Worm (Caenorhabditis elegans) whole organism, young adult: Measurements from ENCODE around the gene ZK945.4.

Experiments used
- C06A6.2 ChIP-seq: fragments of 200-800 bp; sonication (Bioruptor generic); conservative IDR thresholded peaks from 2 replicates; pipeline ENCODE4 v1.3.6; 2022; ENCODE audit warnings: missing genetic modification characterization, missing compliant biosample characterization
- F49E8.2 ChIP-seq: sonication (generic microtip); optimal IDR thresholded peaks from 3 replicates; lab custom pipeline; 2017; ENCODE audit warnings: missing genetic modification characterization, mild to moderate bottlenecking, missing compliant biosample characterization, antibody characterized with exemption, moderate library complexity; ENCODE audit not compliant: insufficient read depth
- akir-1 ChIP-seq: fragments of 200-800 bp; sonication (Bioruptor generic); optimal IDR thresholded peaks from 2 replicates; lab custom pipeline; 2018; ENCODE audit warnings: mild to moderate bottlenecking, missing genetic modification characterization, moderate library complexity, missing compliant biosample characterization
- athp-1 ChIP-seq: sonication (generic microtip); optimal IDR thresholded peaks from 2 replicates; lab custom pipeline; 2017; ENCODE audit warnings: mild to moderate bottlenecking, missing genetic modification characterization, missing compliant biosample characterization
- attf-6 ChIP-seq: fragments of 200-800 bp; sonication (Bioruptor generic); IDR thresholded peaks from 2 replicates; pipeline ENCODE4 v1.3.6; 2022; ENCODE audit warnings: missing genetic modification reagents, missing genetic modification characterization, missing compliant biosample characterization
- ceh-100 ChIP-seq: fragments of 200-800 bp; sonication (Bioruptor generic); IDR thresholded peaks from 2 replicates; pipeline ENCODE4 v1.3.6; 2022; ENCODE audit warnings: missing genetic modification reagents, missing genetic modification characterization, missing compliant biosample characterization
- ceh-40 ChIP-seq: fragments of 200-800 bp; sonication (Bioruptor generic); IDR thresholded peaks from 2 replicates; pipeline ENCODE4 v1.3.6; 2022; ENCODE audit warnings: missing genetic modification characterization, missing compliant biosample characterization
- ceh-58 ChIP-seq: fragments of 200-800 bp; sonication (Bioruptor generic); IDR thresholded peaks from 2 replicates; pipeline ENCODE4 v1.3.6; 2022; ENCODE audit warnings: missing genetic modification characterization, missing compliant biosample characterization
- ceh-79 ChIP-seq: sonication (generic microtip); optimal IDR thresholded peaks from 2 replicates; lab custom pipeline; 2017; ENCODE audit warnings: mild to moderate bottlenecking, missing genetic modification characterization, missing compliant biosample characterization
- chd-7 ChIP-seq: sonication (generic microtip); optimal IDR thresholded peaks from 2 replicates; lab custom pipeline; 2016; ENCODE audit warnings: mild to moderate bottlenecking, missing genetic modification characterization, moderate library complexity, missing compliant biosample characterization
- die-1 ChIP-seq: sonication (generic microtip); optimal IDR thresholded peaks from 2 replicates; lab custom pipeline; 2016; ENCODE audit warnings: missing genotype, mild to moderate bottlenecking, missing genetic modification characterization, missing compliant biosample characterization
- dpff-1 ChIP-seq: sonication (generic microtip); optimal IDR thresholded peaks from 2 replicates; lab custom pipeline; 2017; ENCODE audit warnings: mild to moderate bottlenecking, missing genetic modification characterization, missing compliant biosample characterization
- him-1 ChIP-seq: sonication (generic microtip); optimal IDR thresholded peaks from 2 replicates; lab custom pipeline; 2016; ENCODE audit warnings: missing genotype, missing genetic modification reagents, missing genetic modification characterization, missing compliant biosample characterization
- hlh-12 ChIP-seq: sonication (generic microtip); optimal IDR thresholded peaks from 2 replicates; lab custom pipeline; 2016; ENCODE audit warnings: missing genetic modification characterization, missing compliant biosample characterization
- lin-26 ChIP-seq: fragments of 200-800 bp; sonication (Bioruptor generic); IDR thresholded peaks from 2 replicates; pipeline ENCODE4 v1.3.6; 2022; ENCODE audit warnings: missing genetic modification reagents, missing genetic modification characterization, missing compliant biosample characterization
- lin-40 ChIP-seq: sonication (generic microtip); optimal IDR thresholded peaks from 2 replicates; lab custom pipeline; 2016; ENCODE audit warnings: missing genetic modification characterization, mild to moderate bottlenecking, missing compliant biosample characterization, missing genotype, missing genetic modification reagents
- madf-3 ChIP-seq: fragments of 200-800 bp; sonication (Bioruptor generic); IDR thresholded peaks from 2 replicates; pipeline ENCODE4 v1.3.6; 2022; ENCODE audit warnings: missing genetic modification reagents, missing genetic modification characterization, missing compliant biosample characterization
- mes-4 ChIP-seq: sonication (generic microtip); optimal IDR thresholded peaks from 2 replicates; lab custom pipeline; 2016; ENCODE audit warnings: missing genotype, missing genetic modification characterization, missing compliant biosample characterization
- mxl-1 ChIP-seq: sonication (generic microtip); optimal IDR thresholded peaks from 2 replicates; lab custom pipeline; 2016; ENCODE audit warnings: missing genetic modification characterization, missing compliant biosample characterization
- nfya-1 ChIP-seq: sonication (generic microtip); optimal IDR thresholded peaks from 2 replicates; lab custom pipeline; 2017; ENCODE audit warnings: antibody characterized with exemption, missing compliant biosample characterization, missing genetic modification characterization, borderline replicate concordance; ENCODE audit not compliant: insufficient read depth
- nfya-2 ChIP-seq: fragments of 200-800 bp; sonication (Bioruptor generic); IDR thresholded peaks from 2 replicates; pipeline ENCODE4 v1.3.6; 2022; ENCODE audit warnings: missing genetic modification reagents, missing genetic modification characterization, missing compliant biosample characterization
- nhr-120 ChIP-seq: fragments of 200-800 bp; sonication (Bioruptor generic); IDR thresholded peaks from 2 replicates; pipeline ENCODE4 v1.3.6; 2022; ENCODE audit warnings: missing genetic modification characterization, missing compliant biosample characterization
- rcor-1 ChIP-seq: fragments of 200-800 bp; sonication (Bioruptor generic); IDR thresholded peaks from 2 replicates; pipeline ENCODE4 v1.3.6; 2022; ENCODE audit warnings: missing genetic modification reagents, missing genetic modification characterization, missing compliant biosample characterization
- somi-1 ChIP-seq: fragments of 200-800 bp; sonication (Bioruptor generic); optimal IDR thresholded peaks from 2 replicates; lab custom pipeline; 2018; ENCODE audit warnings: mild to moderate bottlenecking, missing genetic modification characterization, missing compliant biosample characterization
- tbp1 ChIP-seq: fragments of 200-800 bp; sonication (Bioruptor generic); optimal IDR thresholded peaks from 2 replicates; lab custom pipeline; 2018; ENCODE audit warnings: mild to moderate bottlenecking, missing genetic modification characterization, missing compliant biosample characterization
- tlf-1 ChIP-seq: fragments of 200-800 bp; sonication (Bioruptor generic); optimal IDR thresholded peaks from 2 replicates; lab custom pipeline; 2018; ENCODE audit warnings: mild to moderate bottlenecking, missing genetic modification characterization, missing compliant biosample characterization
- unc-130 ChIP-seq: sonication (generic microtip); optimal IDR thresholded peaks from 2 replicates; lab custom pipeline; 2016; ENCODE audit warnings: missing genetic modification reagents, missing genetic modification characterization, missing compliant biosample characterization
- unc-62 ChIP-seq: fragments of 150-350 bp; optimal IDR thresholded peaks from 2 replicates; lab custom pipeline; 2014; ENCODE audit warnings: missing biosample characterization, missing genetic modification reagents, missing genetic modification characterization
- ztf-18 ChIP-seq: sonication (generic microtip); optimal IDR thresholded peaks from 2 replicates; lab custom pipeline; 2016; ENCODE audit warnings: missing genotype, mild to moderate bottlenecking, missing genetic modification characterization, missing compliant biosample characterization
- ztf-25 ChIP-seq: fragments of 200-800 bp; sonication (Bioruptor generic); IDR thresholded peaks from 2 replicates; pipeline ENCODE4 v1.3.6; 2022; ENCODE audit warnings: missing genetic modification reagents, missing genetic modification characterization, missing compliant biosample characterization
- ztf-6 ChIP-seq: fragments of 200-800 bp; sonication (Bioruptor generic); IDR thresholded peaks from 2 replicates; pipeline ENCODE4 v1.3.6; 2022; ENCODE audit warnings: missing genetic modification reagents, missing genetic modification characterization, missing compliant biosample characterization

The ZK945.4 gene

DNA sequence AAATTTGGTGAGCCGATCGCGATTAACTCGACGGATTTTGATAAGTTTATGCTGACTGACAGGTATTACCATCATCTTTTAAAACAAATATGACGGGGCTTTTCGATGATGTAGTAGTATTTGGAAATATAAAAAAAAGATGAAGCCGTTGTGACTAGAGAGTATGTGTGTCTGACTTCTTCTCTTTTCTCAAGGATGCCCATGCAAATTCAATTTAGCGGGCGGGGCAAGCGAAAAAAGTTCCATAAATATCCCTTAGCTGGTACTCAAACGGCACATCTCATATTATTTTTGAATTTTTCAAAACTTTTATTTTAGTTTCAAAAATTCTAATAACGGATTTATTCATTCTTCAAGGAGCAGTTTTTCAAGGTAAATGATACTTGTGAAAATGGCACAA, 45.0 kb downstream of the ZK945.4 start, which contains the start of gene stg-1:
TSS of gene stg-1 (minus strand) at position 153 of the 400 bp plus-strand sequence.
- TF ChIP-seq madf-3 (GFP tag; lab: Robert Waterston, UW) (no peak), nfya-2 (no peak), lin-40 (tag; lab: Kevin White, UChicago) (no peak), chd-7 (no peak), ztf-6 (GFP tag; lab: Robert Waterston, UW) (no peak), attf-6 (GFP tag; lab: Robert Waterston, UW) (no peak), nhr-120 (no peak), ceh-79 (tag; lab: Kevin White, UChicago) (no peak), tlf-1 (no peak), akir-1 (no peak), C06A6.2 (no peak), athp-1 (tag; lab: Kevin White, UChicago) (no peak), nfya-1 (tag; lab: Kevin White, UChicago) (no peak)
- TF ChIP-seq, all 124 proteins: peak for 0

DNA sequence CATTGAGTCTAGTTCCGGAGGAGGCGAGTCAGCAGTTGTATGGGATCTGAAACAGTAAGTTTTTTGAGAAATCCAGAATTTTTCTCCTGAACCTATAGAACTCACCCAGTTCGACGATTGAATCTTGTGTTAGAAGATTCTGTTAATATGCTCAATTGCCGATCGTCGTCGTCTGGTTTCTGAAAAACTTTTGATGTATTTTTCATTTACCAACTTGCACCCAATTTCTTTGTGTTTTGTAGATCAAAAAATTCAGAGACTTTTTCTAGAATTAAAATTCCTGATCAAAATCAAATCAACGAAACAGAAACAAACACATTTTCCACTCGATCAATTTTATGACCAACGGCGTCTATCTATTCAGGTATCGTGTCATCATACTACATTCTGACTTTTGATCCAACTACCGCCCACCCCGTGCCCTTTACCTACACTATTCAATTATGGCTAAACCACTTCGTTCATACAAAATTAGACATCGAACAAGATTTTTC, 48.9 kb downstream of the ZK945.4 start, which contains the start of gene C18D1.2:
TSS of gene C18D1.2 (plus strand) at position 444 of the 494 bp plus-strand sequence.
- TF ChIP-seq somi-1 (GFP tag; lab: Kevin White, UChicago): no peak
- no peak for TF ChIP-seq ceh-58
- TF ChIP-seq him-1 (tag; lab: Kevin White, UChicago): no peak
- no peak for TF ChIP-seq ztf-18
- TF ChIP-seq rcor-1 (GFP tag; lab: Robert Waterston, UW): no peak
- TF ChIP-seq die-1 (tag; lab: Kevin White, UChicago): no peak
- TF ChIP-seq ceh-100: no peak
- no peak for TF ChIP-seq lin-26 (GFP tag; lab: Robert Waterston, UW)
- TF ChIP-seq ztf-6 (GFP tag; lab: Robert Waterston, UW): no peak
- TF ChIP-seq attf-6 (GFP tag; lab: Robert Waterston, UW): no peak
- no peak for TF ChIP-seq tbp1 (GFP tag; lab: Kevin White, UChicago)
- no peak for TF ChIP-seq mes-4 (tag; lab: Kevin White, UChicago)
- TF ChIP-seq dpff-1: no peak
- TF ChIP-seq unc-130 (GFP tag; lab: Kevin White, UChicago): no peak
- no peak for TF ChIP-seq ztf-25 (GFP tag; lab: Robert Waterston, UW)
- TF ChIP-seq F49E8.2 (tag; lab: Kevin White, UChicago): no peak
- TF ChIP-seq hlh-12 (tag; lab: Kevin White, UChicago): no peak
- no peak for TF ChIP-seq unc-62
- no peak for TF ChIP-seq ceh-40 (GFP tag; lab: Robert Waterston, UW)
- no peak for TF ChIP-seq mxl-1
- TF ChIP-seq, all 124 proteins: peak for 0
